Fruit fly (Drosophila melanogaster) whole organism, embryonic: Measurements from ENCODE around the gene MRG15.

ENCODE experiments used
- Antp ChIP-seq: fragments of 200-800 bp; sonication (Bioruptor generic); optimal IDR thresholded peaks from 3 replicates; lab custom pipeline; 2016; ENCODE audit warnings: missing biosample characterization, missing genetic modification characterization
- CG10543 ChIP-seq: fragments of 200-800 bp; sonication (Bioruptor generic); optimal IDR thresholded peaks from 3 replicates; lab custom pipeline; 2017; ENCODE audit warnings: missing biosample characterization, mild to moderate bottlenecking, missing genetic modification characterization, moderate library complexity
- CG10959 ChIP-seq: fragments of 200-800 bp; sonication (Bioruptor generic); IDR thresholded peaks from 2 replicates; pipeline ENCODE4 v1.3.6; 2022; ENCODE audit warnings: missing biosample characterization, missing genetic modification characterization
- CG14014 ChIP-seq: fragments of 200-800 bp; sonication (Bioruptor generic); IDR thresholded peaks from 2 replicates; pipeline ENCODE4 v1.3.6; 2022; ENCODE audit warnings: missing biosample characterization, missing genetic modification characterization
- CG1602 ChIP-seq: fragments of 200-800 bp; sonication (Bioruptor generic); optimal IDR thresholded peaks from 3 replicates; lab custom pipeline; 2016; ENCODE audit warnings: missing biosample characterization, missing genetic modification characterization
- CG17612 ChIP-seq: fragments of 200-800 bp; sonication (Bioruptor generic); IDR thresholded peaks from 2 replicates; pipeline ENCODE4 v1.3.6; 2022; ENCODE audit warnings: missing biosample characterization, missing genetic modification characterization
- CG18599 ChIP-seq: fragments of 200-800 bp; sonication (Bioruptor generic); optimal IDR thresholded peaks from 3 replicates; lab custom pipeline; 2017; ENCODE audit warnings: missing biosample characterization, missing genetic modification characterization, mild to moderate bottlenecking, moderate library complexity, missing genetic modification reagents
- CG2116 ChIP-seq: fragments of 200-800 bp; sonication (Bioruptor generic); optimal IDR thresholded peaks from 3 replicates; lab custom pipeline; 2018; ENCODE audit warnings: missing biosample characterization, mild to moderate bottlenecking, missing genetic modification characterization
- CG34376 ChIP-seq: fragments of 200-800 bp; sonication (Bioruptor generic); optimal IDR thresholded peaks from 2 replicates; lab custom pipeline; 2018; ENCODE audit warnings: missing biosample characterization, mild to moderate bottlenecking, missing genetic modification characterization
- CG43689 ChIP-seq: fragments of 200-800 bp; sonication (Bioruptor generic); IDR thresholded peaks from 2 replicates; pipeline ENCODE4 v1.3.6; 2022; ENCODE audit warnings: missing biosample characterization, missing genetic modification characterization
- CG6813 ChIP-seq: fragments of 200-800 bp; sonication (Bioruptor generic); optimal IDR thresholded peaks from 2 replicates; lab custom pipeline; 2017; ENCODE audit warnings: missing biosample characterization, missing genetic modification characterization, mild to moderate bottlenecking, moderate library complexity, missing genetic modification reagents
- CG9797 ChIP-seq: fragments of 200-800 bp; sonication (Bioruptor generic); optimal IDR thresholded peaks from 3 replicates; lab custom pipeline; 2018; ENCODE audit warnings: missing biosample characterization, mild to moderate bottlenecking, missing genetic modification characterization
- CTCF ChIP-seq: fragments of 200-800 bp; sonication (Bioruptor generic); optimal IDR thresholded peaks from 2 replicates; lab custom pipeline; 2017; ENCODE audit warnings: missing biosample characterization, mild to moderate bottlenecking, missing genetic modification characterization, moderate library complexity
- Chrac-16 ChIP-seq: fragments of 200-800 bp; sonication (Bioruptor generic); optimal IDR thresholded peaks from 3 replicates; lab custom pipeline; 2016; ENCODE audit warnings: missing biosample characterization, missing genetic modification characterization
- D ChIP-seq, 2 experiments: fragments of 200-800 bp in 1 of 2; fragments of >200 bp in 1 of 2; sonication (Bioruptor generic) in 1 of 2; optimal IDR thresholded peaks; 2 replicates in 1 of 2; 3 replicates in 1 of 2; lab custom pipeline; 2017; ENCODE audit warnings: mild to moderate bottlenecking in 1 of 2, missing biosample characterization in 1 of 2, missing genetic modification characterization in 1 of 2, missing genetic modification reagents in 1 of 2
- D19B ChIP-seq: fragments of 200-800 bp; sonication (Bioruptor generic); optimal IDR thresholded peaks from 2 replicates; lab custom pipeline; 2017; ENCODE audit warnings: missing biosample characterization, mild to moderate bottlenecking, missing genetic modification characterization
- Dll ChIP-seq: fragments of 200-800 bp; sonication (Bioruptor generic); IDR thresholded peaks from 4 replicates; pipeline ENCODE4 v1.3.6; 2022; ENCODE audit warnings: missing biosample characterization, missing genetic modification characterization; ENCODE audit not compliant: partially characterized antibody
- Doc2 ChIP-seq: fragments of 200-800 bp; sonication (Bioruptor generic); IDR thresholded peaks from 2 replicates; pipeline ENCODE4 v1.3.6; 2022; ENCODE audit warnings: missing biosample characterization, missing genetic modification characterization
- Ets65A ChIP-seq: fragments of 200-800 bp; sonication (Bioruptor generic); peaks from one replicate; lab custom pipeline; 2016; ENCODE audit warnings: missing biosample characterization, missing genetic modification characterization
- HLH54F ChIP-seq: fragments of 200-800 bp; sonication (Bioruptor generic); optimal IDR thresholded peaks from 3 replicates; lab custom pipeline; 2016; ENCODE audit warnings: missing biosample characterization, missing genetic modification characterization
- HmgZ ChIP-seq: fragments of 200-800 bp; sonication (Bioruptor generic); optimal IDR thresholded peaks from 2 replicates; lab custom pipeline; 2018; ENCODE audit warnings: missing biosample characterization, mild to moderate bottlenecking, missing genetic modification characterization
- Med ChIP-seq: fragments of 200-800 bp; sonication (Bioruptor generic); peaks from one replicate; lab custom pipeline; 2016; ENCODE audit warnings: missing biosample characterization, missing genetic modification characterization, mild to moderate bottlenecking, inconsistent platforms, moderate library complexity
- Side ChIP-seq: fragments of 200-800 bp; sonication (Bioruptor generic); optimal IDR thresholded peaks from 2 replicates; lab custom pipeline; 2016; ENCODE audit warnings: missing biosample characterization, missing genetic modification characterization
- Spps ChIP-seq: fragments of 200-800 bp; sonication (Bioruptor generic); optimal IDR thresholded peaks from 2 replicates; lab custom pipeline; 2018; ENCODE audit warnings: missing biosample characterization, mild to moderate bottlenecking, missing genetic modification characterization
- Sry-β ChIP-seq: fragments of 200-800 bp; sonication (Bioruptor generic); optimal IDR thresholded peaks from 2 replicates; lab custom pipeline; 2018; ENCODE audit warnings: missing biosample characterization, mild to moderate bottlenecking, missing genetic modification characterization, moderate library complexity
- Tbp ChIP-seq: fragments of >200 bp; optimal IDR thresholded peaks from 2 replicates; lab custom pipeline; 2018; ENCODE audit warnings: missing biosample characterization, missing genetic modification characterization
- Xrp1 ChIP-seq: fragments of 200-800 bp; sonication (Bioruptor generic); IDR thresholded peaks from 2 replicates; pipeline ENCODE4 v1.3.6; 2022; ENCODE audit warnings: missing biosample characterization, missing genetic modification characterization
- ato ChIP-seq: fragments of 200-800 bp; sonication (Bioruptor generic); IDR thresholded peaks from 2 replicates; pipeline ENCODE4 v1.3.6; 2022; ENCODE audit warnings: missing biosample characterization, missing genetic modification characterization; ENCODE audit not compliant: partially characterized antibody
- bbx ChIP-seq: fragments of 200-800 bp; sonication (Bioruptor generic); IDR thresholded peaks from 2 replicates; pipeline ENCODE4 v1.3.6; 2022; ENCODE audit warnings: missing biosample characterization, missing genetic modification characterization; ENCODE audit not compliant: partially characterized antibody
- btn ChIP-seq: fragments of 200-800 bp; sonication (Bioruptor generic); optimal IDR thresholded peaks from 2 replicates; lab custom pipeline; 2016; ENCODE audit warnings: missing biosample characterization, missing genetic modification characterization
- cad ChIP-seq: fragments of >200 bp; optimal IDR thresholded peaks from 2 replicates; lab custom pipeline; 2017; ENCODE audit warnings: missing biosample characterization, missing genetic modification characterization
- cas ChIP-seq: fragments of 200-800 bp; sonication (Bioruptor generic); IDR thresholded peaks from 2 replicates; pipeline ENCODE4 v1.3.6; 2022; ENCODE audit warnings: missing biosample characterization, missing genetic modification characterization
- caup ChIP-seq: fragments of 200-800 bp; sonication (Bioruptor generic); optimal IDR thresholded peaks from 3 replicates; lab custom pipeline; 2017; ENCODE audit warnings: missing biosample characterization, mild to moderate bottlenecking, missing genetic modification characterization, moderate library complexity; ENCODE audit not compliant: severe bottlenecking
- ci ChIP-seq: fragments of 200-800 bp; sonication (Bioruptor generic); IDR thresholded peaks from 3 replicates; pipeline ENCODE4 v1.3.6; 2022; ENCODE audit warnings: missing biosample characterization, missing genetic modification characterization
- croc ChIP-seq: fragments of 200-800 bp; sonication (Bioruptor generic); conservative IDR thresholded peaks from 3 replicates; pipeline ENCODE4 v1.3.6; 2022; ENCODE audit warnings: missing biosample characterization, missing genetic modification characterization
- crol ChIP-seq: fragments of 200-800 bp; sonication (Bioruptor generic); IDR thresholded peaks from 2 replicates; pipeline ENCODE4 v1.3.6; 2022; ENCODE audit warnings: missing biosample characterization, missing genetic modification characterization
- dan ChIP-seq: fragments of 200-800 bp; sonication (Bioruptor generic); IDR thresholded peaks from 2 replicates; pipeline ENCODE4 v1.3.6; 2022; ENCODE audit warnings: missing biosample characterization, missing genetic modification characterization
- dm ChIP-seq: fragments of 200-800 bp; sonication (Bioruptor generic); optimal IDR thresholded peaks from 3 replicates; lab custom pipeline; 2016; ENCODE audit warnings: missing biosample characterization, missing genetic modification characterization
- exex ChIP-seq: fragments of 200-800 bp; sonication (Bioruptor generic); optimal IDR thresholded peaks from 4 replicates; lab custom pipeline; 2018; ENCODE audit warnings: missing biosample characterization, mild to moderate bottlenecking, missing genetic modification characterization, moderate library complexity
- eyg ChIP-seq: fragments of 200-800 bp; sonication (Bioruptor generic); optimal IDR thresholded peaks from 3 replicates; lab custom pipeline; 2016; ENCODE audit warnings: missing biosample characterization, missing genetic modification characterization
- fd102C ChIP-seq: fragments of 200-800 bp; sonication (Bioruptor generic); optimal IDR thresholded peaks from 2 replicates; lab custom pipeline; 2018; ENCODE audit warnings: missing biosample characterization, mild to moderate bottlenecking, missing genetic modification characterization, moderate library complexity
- fru ChIP-seq: fragments of >200 bp; optimal IDR thresholded peaks from 2 replicates; lab custom pipeline; 2017
- her ChIP-seq: fragments of 200-800 bp; sonication (Bioruptor generic); optimal IDR thresholded peaks from 2 replicates; lab custom pipeline; 2016; ENCODE audit warnings: missing biosample characterization, missing genetic modification characterization
- pnt ChIP-seq: fragments of 200-800 bp; sonication (Bioruptor generic); optimal IDR thresholded peaks from 3 replicates; lab custom pipeline; 2016; ENCODE audit warnings: missing biosample characterization, missing genetic modification characterization
- ranshi ChIP-seq: fragments of 200-800 bp; sonication (Bioruptor generic); IDR thresholded peaks from 2 replicates; pipeline ENCODE4 v1.3.6; 2022; ENCODE audit warnings: missing biosample characterization, missing genetic modification characterization
- sd ChIP-seq: fragments of 200-800 bp; sonication (Bioruptor generic); optimal IDR thresholded peaks from 3 replicates; lab custom pipeline; 2018; ENCODE audit warnings: missing biosample characterization, mild to moderate bottlenecking, missing genetic modification characterization, moderate library complexity
- sens ChIP-seq: fragments of 200-800 bp; sonication (Bioruptor generic); peaks from one replicate; lab custom pipeline; 2016; ENCODE audit warnings: missing biosample characterization, missing genetic modification characterization
- seq ChIP-seq: fragments of 200-800 bp; sonication (Bioruptor generic); IDR thresholded peaks from 2 replicates; pipeline ENCODE4 v1.3.6; 2022; ENCODE audit warnings: missing biosample characterization, missing genetic modification characterization
- shn ChIP-seq: fragments of 200-800 bp; sonication (Bioruptor generic); optimal IDR thresholded peaks from 3 replicates; lab custom pipeline; 2016; ENCODE audit warnings: missing biosample characterization, missing genetic modification characterization
- tgo ChIP-seq: fragments of 200-800 bp; sonication (Bioruptor generic); IDR thresholded peaks from 3 replicates; pipeline ENCODE4 v1.3.6; 2022; ENCODE audit warnings: missing biosample characterization, missing genetic modification characterization
- tna ChIP-seq: fragments of 200-800 bp; sonication (Bioruptor generic); IDR thresholded peaks from 2 replicates; pipeline ENCODE4 v1.3.6; 2022; ENCODE audit warnings: missing biosample characterization, missing genetic modification characterization; ENCODE audit not compliant: partially characterized antibody

The MRG15 gene

dm6 chr3R:15275158-15275623 lies 2.7 kb downstream of the MRG15 start, which contains the start of the genes Cp190 and CG4338 (continued):
- peak; percentile 49 for TF ChIP-seq tna (GFP tag; lab: Robert Waterston, UW)
- TF ChIP-seq sd (tag; lab: Kevin White, UChicago), result peak; percentile 94
- peak; percentile 95 for TF ChIP-seq CG10959
- TF ChIP-seq CG2116, result peak; percentile 99
- TF ChIP-seq ranshi, result peak; percentile 96
- peak; percentile 52 for TF ChIP-seq her (GFP tag; lab: Kevin White, UChicago)
- TF ChIP-seq Doc2, result peak; percentile 81
- peak; percentile 92 for TF ChIP-seq exex (tag; lab: Kevin White, UChicago)
- TF ChIP-seq Xrp1 (GFP tag; lab: Robert Waterston, UW), result peak; percentile 98
- peak; percentile 99 for TF ChIP-seq HmgZ (tag; lab: Kevin White, UChicago)
- TF ChIP-seq fd102C (GFP tag; lab: Kevin White, UChicago), result peak; percentile 84
- no peak for TF ChIP-seq D (optimal IDR thresholded peaks at IDR 0.05; lab: Kevin White, UChicago)
- peak; percentile 96 for TF ChIP-seq D (GFP tag; optimal IDR thresholded peaks at IDR 0.05; lab: Kevin White, UChicago)
- TF ChIP-seq Antp (GFP tag; lab: Kevin White, UChicago), result peak; percentile 81
- TF ChIP-seq CG17612 (GFP tag; lab: Robert Waterston, UW), result peak; percentile 91
- TF ChIP-seq seq (GFP tag; lab: Robert Waterston, UW), result peak; percentile 96
- TF ChIP-seq Sry-β (GFP tag; lab: Kevin White, UChicago), result peak; percentile 75
- peak; percentile 73; the same call in 1 of the 2 replicates for TF ChIP-seq ato (GFP tag; lab: Robert Waterston, UW)
- no peak for TF ChIP-seq fru (lab: Kevin White, UChicago)
- peak; percentile 85; the same call in 1 of the 2 replicates for TF ChIP-seq CG43689
- TF ChIP-seq Tbp (GFP tag; lab: Kevin White, UChicago), result no peak
- TF ChIP-seq HLH54F (GFP tag; lab: Kevin White, UChicago), result peak; percentile 90
- TF ChIP-seq Side (GFP tag; lab: Kevin White, UChicago), result peak; percentile 81
- peak; percentile 99 for TF ChIP-seq sens
- TF ChIP-seq CG6813 (GFP tag; lab: Kevin White, UChicago), result peak; percentile 94
- peak; percentile 95 for TF ChIP-seq ci
- TF ChIP-seq Dll, result peak; percentile 78; the same call in 3 of the 4 replicates
- no peak for TF ChIP-seq cad
- TF ChIP-seq eyg (GFP tag; lab: Kevin White, UChicago), result peak; percentile 78
- peak; percentile 71 for TF ChIP-seq crol (GFP tag; lab: Robert Waterston, UW)
- TF ChIP-seq cas (GFP tag; lab: Robert Waterston, UW), result peak; percentile 88
- TF ChIP-seq Med, result peak; percentile 98
- TF ChIP-seq bbx (GFP tag; lab: Robert Waterston, UW), result peak; percentile 78
- peak; percentile 97 for TF ChIP-seq tgo
- peak; percentile 68 for TF ChIP-seq CTCF
- peak; percentile 83 for TF ChIP-seq pnt (GFP tag; lab: Kevin White, UChicago)
- peak; percentile 99 for TF ChIP-seq CG10543
- peak; percentile 99 for TF ChIP-seq Ets65A (GFP tag; lab: Kevin White, UChicago)
- peak; percentile 97 for TF ChIP-seq croc (GFP tag; lab: Robert Waterston, UW)
- TF ChIP-seq btn (GFP tag; lab: Kevin White, UChicago), result peak; percentile 35
- TF ChIP-seq dan, result peak; percentile 90
- peak; percentile 84 for TF ChIP-seq shn (GFP tag; lab: Kevin White, UChicago)
- TF ChIP-seq caup (GFP tag; lab: Kevin White, UChicago), result peak; percentile 97
- peak; percentile 97 for TF ChIP-seq CG14014
- TF ChIP-seq CG34376 (GFP tag; lab: Kevin White, UChicago), result peak; percentile 98
- TF ChIP-seq CG18599 (GFP tag; lab: Kevin White, UChicago), result peak; percentile 98
- TF ChIP-seq CG1602 (GFP tag; lab: Kevin White, UChicago), result peak; percentile 98
- peak; percentile 94 for TF ChIP-seq D19B
- peak; percentile 97 for TF ChIP-seq Spps (tag; lab: Kevin White, UChicago)
- peak; percentile 98 for TF ChIP-seq Chrac-16 (GFP tag; lab: Kevin White, UChicago)
- peak; percentile 71 for TF ChIP-seq CG9797
- peak; percentile 89 for TF ChIP-seq dm (GFP tag; lab: Kevin White, UChicago)
